Fruit fly (Drosophila melanogaster) whole organism, embryonic: Measurements from ENCODE around the gene CG34258.

Source experiments
- B-H2 ChIP-seq: fragments of 200-800 bp; sonication (Bioruptor generic); optimal IDR thresholded peaks from 2 replicates; lab custom pipeline; 2018; ENCODE audit warnings: missing biosample characterization, mild to moderate bottlenecking, missing genetic modification characterization
- Blimp-1 ChIP-seq: fragments of 200-800 bp; sonication (Bioruptor generic); optimal IDR thresholded peaks from 3 replicates; lab custom pipeline; 2018; ENCODE audit warnings: missing biosample characterization, missing genetic modification characterization, mild to moderate bottlenecking, moderate library complexity, missing genetic modification reagents
- BtbVII ChIP-seq: fragments of 200-800 bp; sonication (Bioruptor generic); optimal IDR thresholded peaks from 3 replicates; lab custom pipeline; 2017; ENCODE audit warnings: missing biosample characterization, mild to moderate bottlenecking, missing genetic modification characterization
- CG11695 ChIP-seq: fragments of 200-800 bp; sonication (Bioruptor generic); IDR thresholded peaks from 3 replicates; pipeline ENCODE4 v1.3.6; 2022; ENCODE audit warnings: missing biosample characterization, missing genetic modification characterization
- CG11723 ChIP-seq: fragments of 200-800 bp; sonication (Bioruptor generic); optimal IDR thresholded peaks from 2 replicates; lab custom pipeline; 2017; ENCODE audit warnings: missing biosample characterization, mild to moderate bottlenecking, missing genetic modification characterization
- CG13775 ChIP-seq: fragments of 200-800 bp; sonication (Bioruptor generic); optimal IDR thresholded peaks from 3 replicates; lab custom pipeline; 2017; ENCODE audit warnings: missing biosample characterization, mild to moderate bottlenecking, missing genetic modification characterization
- CG1603 ChIP-seq: fragments of 200-800 bp; sonication (Bioruptor generic); optimal IDR thresholded peaks from 2 replicates; lab custom pipeline; 2019; ENCODE audit warnings: missing biosample characterization, mild to moderate bottlenecking, missing genetic modification characterization, moderate library complexity
- CG17385 ChIP-seq: fragments of 200-800 bp; sonication (Bioruptor generic); optimal IDR thresholded peaks from 3 replicates; lab custom pipeline; 2018; ENCODE audit warnings: missing biosample characterization, mild to moderate bottlenecking, missing genetic modification characterization
- CG17912 ChIP-seq: fragments of 200-800 bp; sonication (Bioruptor generic); optimal IDR thresholded peaks from 2 replicates; lab custom pipeline; 2018; ENCODE audit warnings: missing biosample characterization, mild to moderate bottlenecking, missing genetic modification characterization
- CG18011 ChIP-seq: fragments of 200-800 bp; sonication (Bioruptor generic); optimal IDR thresholded peaks from 2 replicates; lab custom pipeline; 2017; ENCODE audit warnings: missing biosample characterization, missing genetic modification characterization, mild to moderate bottlenecking, moderate library complexity, missing genotype
- CG18764 ChIP-seq: fragments of 200-800 bp; sonication (Bioruptor generic); optimal IDR thresholded peaks from 3 replicates; lab custom pipeline; 2016; ENCODE audit warnings: missing biosample characterization, missing genetic modification characterization
- CG2129 ChIP-seq: fragments of 200-800 bp; sonication (Bioruptor generic); IDR thresholded peaks from 2 replicates; pipeline ENCODE4 v1.3.6; 2022; ENCODE audit warnings: missing biosample characterization, missing genetic modification characterization; ENCODE audit not compliant: partially characterized antibody
- CG2678 ChIP-seq: fragments of 200-800 bp; sonication (Bioruptor generic); optimal IDR thresholded peaks from 3 replicates; lab custom pipeline; 2019; ENCODE audit warnings: missing biosample characterization, mild to moderate bottlenecking, missing genetic modification characterization, moderate library complexity
- CG3065 ChIP-seq: fragments of 200-800 bp; sonication (Bioruptor generic); optimal IDR thresholded peaks from 2 replicates; lab custom pipeline; 2016; ENCODE audit warnings: missing biosample characterization, missing genetic modification characterization
- CG31365 ChIP-seq: fragments of 200-800 bp; sonication (Bioruptor generic); optimal IDR thresholded peaks from 2 replicates; lab custom pipeline; 2018; ENCODE audit warnings: missing biosample characterization, mild to moderate bottlenecking, missing genetic modification characterization
- CG34376 ChIP-seq: fragments of 200-800 bp; sonication (Bioruptor generic); optimal IDR thresholded peaks from 2 replicates; lab custom pipeline; 2018; ENCODE audit warnings: missing biosample characterization, mild to moderate bottlenecking, missing genetic modification characterization
- CG6175 ChIP-seq: fragments of 200-800 bp; sonication (Bioruptor generic); IDR thresholded peaks from 3 replicates; pipeline ENCODE4 v1.3.6; 2022; ENCODE audit warnings: missing biosample characterization, missing genetic modification characterization
- CG6272 ChIP-seq: fragments of 200-800 bp; sonication (Bioruptor generic); IDR thresholded peaks from 2 replicates; pipeline ENCODE4 v1.3.6; 2022; ENCODE audit warnings: missing biosample characterization, missing genetic modification characterization
- CG6689 ChIP-seq: fragments of 200-800 bp; sonication (Bioruptor generic); IDR thresholded peaks from 2 replicates; pipeline ENCODE4 v1.3.6; 2022; ENCODE audit warnings: missing biosample characterization, missing genetic modification characterization
- CG8359 ChIP-seq: fragments of 200-800 bp; sonication (Bioruptor generic); optimal IDR thresholded peaks from 2 replicates; lab custom pipeline; 2017; ENCODE audit warnings: missing biosample characterization, mild to moderate bottlenecking, missing genetic modification characterization, borderline replicate concordance
- CG8388 ChIP-seq: fragments of 200-800 bp; sonication (Bioruptor generic); optimal IDR thresholded peaks from 2 replicates; lab custom pipeline; 2019; ENCODE audit warnings: missing biosample characterization, mild to moderate bottlenecking, missing genetic modification characterization, moderate library complexity
- CG8765 ChIP-seq: fragments of 200-800 bp; sonication (Bioruptor generic); IDR thresholded peaks from 2 replicates; pipeline ENCODE4 v1.3.6; 2022; ENCODE audit warnings: missing biosample characterization, missing genetic modification characterization
- CG8924 ChIP-seq: fragments of 200-800 bp; optimal IDR thresholded peaks from 3 replicates; lab custom pipeline; 2019; ENCODE audit warnings: missing biosample characterization, mild to moderate bottlenecking, missing genetic modification characterization, moderate library complexity
- Deaf1 ChIP-seq: fragments of 200-800 bp; optimal IDR thresholded peaks from 3 replicates; lab custom pipeline; 2019; ENCODE audit warnings: missing biosample characterization, mild to moderate bottlenecking, missing genetic modification characterization, moderate library complexity
- Dip2 ChIP-seq: fragments of 200-800 bp; sonication (Bioruptor generic); IDR thresholded peaks from 2 replicates; pipeline ENCODE4 v1.3.6; 2022; ENCODE audit warnings: missing biosample characterization, missing genetic modification characterization
- Dref ChIP-seq: fragments of 200-800 bp; sonication (Bioruptor generic); IDR thresholded peaks from 2 replicates; pipeline ENCODE4 v1.3.6; 2022; ENCODE audit warnings: missing biosample characterization, missing genetic modification characterization
- ERR ChIP-seq: fragments of 200-800 bp; sonication (Bioruptor generic); optimal IDR thresholded peaks from 2 replicates; lab custom pipeline; 2016; ENCODE audit warnings: missing biosample characterization, missing genetic modification characterization
- Hr51 ChIP-seq, 2 experiments: fragments of 200-800 bp; sonication (Bioruptor generic); optimal IDR thresholded peaks; 2 replicates in 1 of 2; 3 replicates in 1 of 2; lab custom pipeline; 2016 to 2018; ENCODE audit warnings: missing biosample characterization in 2 of 2, missing genetic modification characterization in 2 of 2, mild to moderate bottlenecking in 1 of 2, moderate library complexity in 1 of 2
- Nf-YA ChIP-seq: fragments of 200-800 bp; sonication (Bioruptor generic); IDR thresholded peaks from 2 replicates; pipeline ENCODE4 v1.3.6; 2022; ENCODE audit warnings: missing biosample characterization, missing genetic modification characterization
- Rx ChIP-seq: fragments of 200-800 bp; sonication (Bioruptor generic); IDR thresholded peaks from 2 replicates; pipeline ENCODE4 v1.3.6; 2022; ENCODE audit warnings: missing biosample characterization, missing genetic modification characterization
- Side ChIP-seq: fragments of 200-800 bp; sonication (Bioruptor generic); optimal IDR thresholded peaks from 2 replicates; lab custom pipeline; 2016; ENCODE audit warnings: missing biosample characterization, missing genetic modification characterization
- Taf1 ChIP-seq: fragments of 200-800 bp; sonication (Bioruptor generic); IDR thresholded peaks from 2 replicates; pipeline ENCODE4 v1.3.6; 2022; ENCODE audit warnings: missing biosample characterization, missing genetic modification characterization
- Vsx1 ChIP-seq: fragments of 200-800 bp; sonication (Bioruptor generic); optimal IDR thresholded peaks from 2 replicates; lab custom pipeline; 2017; ENCODE audit warnings: missing biosample characterization, mild to moderate bottlenecking, missing genetic modification characterization, missing genetic modification reagents
- bowl ChIP-seq: fragments of 200-800 bp; sonication (Bioruptor generic); IDR thresholded peaks from 2 replicates; pipeline ENCODE4 v1.3.6; 2022; ENCODE audit warnings: missing biosample characterization, missing genetic modification characterization
- br ChIP-seq: fragments of >200 bp; optimal IDR thresholded peaks from 2 replicates; lab custom pipeline; 2017
- bsh ChIP-seq, 2 experiments: fragments of 200-800 bp; sonication (Bioruptor generic); optimal IDR thresholded peaks; 2 replicates each; lab custom pipeline; 2017 to 2018; ENCODE audit warnings: mild to moderate bottlenecking in 2 of 2, missing biosample characterization in 2 of 2, missing genetic modification characterization in 2 of 2, moderate library complexity in 1 of 2
- chn ChIP-seq: fragments of 200-800 bp; sonication (Bioruptor generic); optimal IDR thresholded peaks from 2 replicates; lab custom pipeline; 2016; ENCODE audit warnings: missing biosample characterization, missing genetic modification characterization
- disco-r ChIP-seq: fragments of 200-800 bp; sonication (Bioruptor generic); optimal IDR thresholded peaks from 2 replicates; lab custom pipeline; 2016; ENCODE audit warnings: missing biosample characterization, missing genetic modification characterization
- gce ChIP-seq: fragments of 200-800 bp; sonication (Bioruptor generic); IDR thresholded peaks from 3 replicates; pipeline ENCODE4 v1.3.6; 2022; ENCODE audit warnings: missing biosample characterization, missing genetic modification characterization
- gcm ChIP-seq: fragments of 200-800 bp; sonication (Bioruptor generic); optimal IDR thresholded peaks from 2 replicates; lab custom pipeline; 2019; ENCODE audit warnings: missing biosample characterization, mild to moderate bottlenecking, missing genetic modification characterization, moderate library complexity
- h ChIP-seq: fragments of >200 bp; optimal IDR thresholded peaks from 2 replicates; lab custom pipeline; 2017
- ham ChIP-seq: fragments of 200-800 bp; sonication (Bioruptor generic); IDR thresholded peaks from 2 replicates; pipeline ENCODE4 v1.3.6; 2022; ENCODE audit warnings: missing biosample characterization, missing genetic modification characterization
- her ChIP-seq: fragments of 200-800 bp; sonication (Bioruptor generic); optimal IDR thresholded peaks from 2 replicates; lab custom pipeline; 2016; ENCODE audit warnings: missing biosample characterization, missing genetic modification characterization
- klu ChIP-seq: fragments of 200-800 bp; sonication (Bioruptor generic); IDR thresholded peaks from 2 replicates; pipeline ENCODE4 v1.3.6; 2022; ENCODE audit warnings: missing biosample characterization, missing genetic modification characterization
- mirr ChIP-seq: fragments of 200-800 bp; sonication (Bioruptor generic); optimal IDR thresholded peaks from 3 replicates; lab custom pipeline; 2018; ENCODE audit warnings: missing biosample characterization, mild to moderate bottlenecking, missing genetic modification characterization
- nerfin-2 ChIP-seq: fragments of 200-800 bp; sonication (Bioruptor generic); IDR thresholded peaks from 2 replicates; pipeline ENCODE4 v1.3.6; 2022; ENCODE audit warnings: missing biosample characterization, missing genetic modification characterization; ENCODE audit not compliant: partially characterized antibody
- otp ChIP-seq: fragments of 200-800 bp; sonication (Bioruptor generic); IDR thresholded peaks from 3 replicates; pipeline ENCODE4, ENCODE4 v1.3.6; 2022; ENCODE audit warnings: missing biosample characterization, missing genetic modification characterization
- p53 ChIP-seq: fragments of 200-800 bp; sonication (Bioruptor generic); optimal IDR thresholded peaks from 2 replicates; lab custom pipeline; 2016; ENCODE audit warnings: missing biosample characterization, missing genetic modification characterization
- pan ChIP-seq, 4 experiments: fragments of >200 bp in 3 of 4; fragments of 200-800 bp in 1 of 4; sonication (Bioruptor generic) in 1 of 4; optimal IDR thresholded peaks in 3 of 4; IDR thresholded peaks in 1 of 4; 2 replicates each; pipeline versions ENCODE4 v1.3.6 to Lab custom; 2017 to 2022; ENCODE audit warnings: missing biosample characterization in 2 of 4, missing genetic modification characterization in 2 of 4, mixed read lengths in 1 of 4
- pum ChIP-seq: fragments of 200-800 bp; sonication (Bioruptor generic); optimal IDR thresholded peaks from 2 replicates; lab custom pipeline; 2016; ENCODE audit warnings: missing biosample characterization, missing genetic modification characterization
- sens ChIP-seq: fragments of 200-800 bp; sonication (Bioruptor generic); peaks from one replicate; lab custom pipeline; 2016; ENCODE audit warnings: missing biosample characterization, missing genetic modification characterization
- slbo ChIP-seq: fragments of 200-800 bp; sonication (Bioruptor generic); IDR thresholded peaks from 2 replicates; pipeline ENCODE4 v1.3.6; 2022; ENCODE audit warnings: missing biosample characterization, missing genetic modification characterization

CG34258 gene

DNA sequence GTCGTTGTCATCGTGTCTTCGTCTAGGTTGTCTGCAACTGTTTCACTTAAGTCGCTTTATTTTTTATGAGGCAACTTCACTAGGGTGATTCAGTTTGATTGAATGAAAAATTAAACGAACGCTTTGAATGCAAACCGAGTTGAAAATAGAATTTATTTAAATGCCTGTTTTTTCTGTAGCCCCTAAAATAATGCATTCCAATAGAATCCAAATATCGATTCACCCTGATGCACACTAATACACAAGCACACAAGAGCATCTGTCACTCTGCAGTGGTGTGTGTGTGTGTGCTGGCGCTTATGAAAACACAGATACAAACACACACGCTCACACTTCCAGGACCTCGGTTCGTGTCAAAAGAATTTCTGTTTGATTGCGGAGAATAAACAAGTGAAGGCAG lies 10.0 kb upstream of the CG34258 start (continued):
- TF ChIP-seq mirr (no peak), Taf1 (GFP tag; lab: Robert Waterston, UW) (no peak), Rx (GFP tag; lab: Robert Waterston, UW) (no peak), klu (GFP tag; lab: Robert Waterston, UW) (no peak), CG18764 (GFP tag; lab: Kevin White, UChicago) (no peak), gce (GFP tag; lab: Robert Waterston, UW) (no peak), CG13775 (GFP tag; lab: Kevin White, UChicago) (no peak), CG2678 (tag; lab: Kevin White, UChicago) (peak; percentile 57), CG6689 (GFP tag; lab: Robert Waterston, UW) (no peak), bowl (GFP tag; lab: Robert Waterston, UW) (no peak), CG3065 (GFP tag; lab: Kevin White, UChicago) (no peak), Blimp-1 (no peak), CG6175 (GFP tag; lab: Robert Waterston, UW) (no peak), br (lab: Kevin White, UChicago) (no peak), CG2129 (GFP tag; lab: Robert Waterston, UW) (no peak), CG1603 (tag; lab: Kevin White, UChicago) (peak; percentile 21), Nf-YA (GFP tag; lab: Robert Waterston, UW) (no peak), CG17912 (GFP tag; lab: Kevin White, UChicago) (no peak), Hr51 (GFP tag; optimal IDR thresholded peaks at IDR 0.05; lab: Kevin White, UChicago) (peak in 1 of 2 experiments; percentile 52), CG8388 (GFP tag; lab: Kevin White, UChicago) (no peak), ham (no peak), h (no peak), p53 (GFP tag; lab: Kevin White, UChicago) (no peak), slbo (GFP tag; lab: Robert Waterston, UW) (0 out of 2 replicates have a peak, but pooled peaks have one; percentile 13), pan (optimal IDR thresholded peaks at IDR 0.05; lab: Kevin White, UChicago) (no peak), pan (GFP tag; optimal IDR thresholded peaks at IDR 0.05 in 1 of 2, IDR thresholded peaks at IDR 0.05 in 1 of 2) (no peak), Side (GFP tag; lab: Kevin White, UChicago) (no peak), ERR (GFP tag; lab: Kevin White, UChicago) (no peak), chn (GFP tag; lab: Kevin White, UChicago) (no peak), disco-r (GFP tag; lab: Kevin White, UChicago) (no peak), bsh (GFP tag; optimal IDR thresholded peaks at IDR 0.05; lab: Kevin White, UChicago) (no peak), otp (GFP tag; lab: Robert Waterston, UW) (no peak), nerfin-2 (GFP tag; lab: Robert Waterston, UW) (no peak), sens (GFP tag; lab: Kevin White, UChicago) (peak; percentile 30), B-H2 (GFP tag; lab: Kevin White, UChicago) (peak; percentile 63), gcm (GFP tag; lab: Kevin White, UChicago) (no peak), CG6272 (no peak), Vsx1 (GFP tag; lab: Kevin White, UChicago) (no peak), CG34376 (peak; percentile 28), pum (GFP tag; lab: Kevin White, UChicago) (no peak), CG18011 (GFP tag; lab: Kevin White, UChicago) (no peak), CG31365 (tag; lab: Kevin White, UChicago) (no peak), CG11723 (no peak), CG11695 (GFP tag; lab: Robert Waterston, UW) (no peak), Deaf1 (tag; lab: Kevin White, UChicago) (no peak), CG8359 (GFP tag; lab: Kevin White, UChicago) (no peak), Dip2 (GFP tag; lab: Robert Waterston, UW) (no peak), BtbVII (no peak), her (GFP tag; lab: Kevin White, UChicago) (no peak), CG17385 (peak; percentile 21), CG8765 (GFP tag; lab: Robert Waterston, UW) (no peak), Dref (GFP tag; lab: Robert Waterston, UW) (no peak), CG8924 (tag; lab: Kevin White, UChicago) (no peak)
